Fruit fly (Drosophila melanogaster) whole organism, prepupa: ENCODE measurements around the gene MED15.
A peak's percentile ranks its signal among the peaks of the same experiment; 100 is the strongest.

ENCODE experiments used
- Blimp-1 ChIP-seq: fragments of 200-800 bp; sonication (Bioruptor generic); optimal IDR thresholded peaks from 3 replicates; lab custom pipeline; 2017; ENCODE audit warnings: missing biosample characterization, missing genetic modification characterization, mild to moderate bottlenecking, moderate library complexity, missing genetic modification reagents
- CG10669 ChIP-seq: fragments of 200-800 bp; sonication (Bioruptor generic); optimal IDR thresholded peaks from 3 replicates; lab custom pipeline; 2018; ENCODE audit warnings: missing biosample characterization, mild to moderate bottlenecking, missing genetic modification characterization, moderate library complexity
- CG11762 ChIP-seq: fragments of 200-800 bp; sonication (Bioruptor generic); optimal IDR thresholded peaks from 3 replicates; lab custom pipeline; 2016; ENCODE audit warnings: missing biosample characterization, missing genetic modification characterization; ENCODE audit not compliant: insufficient read depth
- CG15336 ChIP-seq: fragments of 200-800 bp; sonication (Bioruptor generic); IDR thresholded peaks from 2 replicates; pipeline ENCODE4 v1.3.6; 2022; ENCODE audit warnings: missing biosample characterization, missing genetic modification characterization
- CG16779 ChIP-seq: fragments of 200-800 bp; sonication (Bioruptor generic); optimal IDR thresholded peaks from 3 replicates; lab custom pipeline; 2017; ENCODE audit warnings: missing biosample characterization, mild to moderate bottlenecking, missing genetic modification characterization
- CG3032 ChIP-seq: fragments of 200-800 bp; optimal IDR thresholded peaks from 2 replicates; lab custom pipeline; 2019; ENCODE audit warnings: missing biosample characterization, mild to moderate bottlenecking, missing genetic modification characterization, moderate library complexity
- CG31627 ChIP-seq: fragments of 200-800 bp; sonication (Bioruptor generic); optimal IDR thresholded peaks from 3 replicates; lab custom pipeline; 2016; ENCODE audit warnings: missing biosample characterization, missing genetic modification characterization
- CG32006 ChIP-seq: fragments of 200-800 bp; sonication (Bioruptor generic); optimal IDR thresholded peaks from 3 replicates; lab custom pipeline; 2017; ENCODE audit warnings: missing biosample characterization, mild to moderate bottlenecking, missing genetic modification characterization
- CG4318 ChIP-seq: fragments of 200-800 bp; sonication (Bioruptor generic); optimal IDR thresholded peaks from 3 replicates; lab custom pipeline; 2017; ENCODE audit warnings: missing biosample characterization, mild to moderate bottlenecking, missing genetic modification characterization
- CG6163 ChIP-seq: fragments of 200-800 bp; sonication (Bioruptor generic); IDR thresholded peaks from 3 replicates; pipeline ENCODE4 v1.3.6; 2022; ENCODE audit warnings: missing biosample characterization, missing genetic modification characterization
- CG6792 ChIP-seq: fragments of 200-800 bp; sonication (Bioruptor generic); optimal IDR thresholded peaks from 3 replicates; lab custom pipeline; 2016; ENCODE audit warnings: missing biosample characterization, missing genetic modification characterization
- CG6808 ChIP-seq: fragments of 200-800 bp; sonication (Bioruptor generic); optimal IDR thresholded peaks from 3 replicates; lab custom pipeline; 2017; ENCODE audit warnings: missing biosample characterization, missing genetic modification characterization, mild to moderate bottlenecking, moderate library complexity, missing genetic modification reagents
- CG6854 ChIP-seq: fragments of 200-800 bp; sonication (Bioruptor generic); optimal IDR thresholded peaks from 2 replicates; lab custom pipeline; 2017; ENCODE audit warnings: missing biosample characterization, mild to moderate bottlenecking, missing genetic modification characterization
- CG7368 ChIP-seq: fragments of 200-800 bp; sonication (Bioruptor generic); optimal IDR thresholded peaks from 3 replicates; lab custom pipeline; 2016; ENCODE audit warnings: missing biosample characterization, missing genetic modification characterization
- CG8119 ChIP-seq: fragments of 200-800 bp; sonication (Bioruptor generic); IDR thresholded peaks from 3 replicates; pipeline ENCODE4 v1.3.6; 2022; ENCODE audit warnings: missing biosample characterization, missing genetic modification characterization
- CG8319 ChIP-seq: fragments of 200-800 bp; sonication (Bioruptor generic); optimal IDR thresholded peaks from 3 replicates; lab custom pipeline; 2016; ENCODE audit warnings: missing biosample characterization, missing genetic modification characterization
- CG8632 ChIP-seq: fragments of 200-800 bp; sonication (Bioruptor generic); optimal IDR thresholded peaks from 3 replicates; lab custom pipeline; 2016; ENCODE audit warnings: missing biosample characterization, missing genetic modification characterization
- Eip75B ChIP-seq: fragments of 200-800 bp; sonication (Bioruptor generic); optimal IDR thresholded peaks from 3 replicates; lab custom pipeline; 2016; ENCODE audit warnings: missing biosample characterization, missing genetic modification characterization
- Eip78C ChIP-seq: fragments of 200-800 bp; sonication (Bioruptor generic); peaks from one replicate; lab custom pipeline; 2016; ENCODE audit warnings: missing biosample characterization, missing genetic modification characterization
- Eip93F ChIP-seq: fragments of 200-800 bp; sonication (Bioruptor generic); optimal IDR thresholded peaks from 2 replicates; lab custom pipeline; 2016; ENCODE audit warnings: missing biosample characterization, mild to moderate bottlenecking, missing genetic modification characterization
- Ets21C ChIP-seq: fragments of 200-800 bp; sonication (Bioruptor generic); optimal IDR thresholded peaks from 3 replicates; lab custom pipeline; 2016; ENCODE audit warnings: missing biosample characterization, missing genetic modification characterization
- Ets96B ChIP-seq: fragments of 200-800 bp; optimal IDR thresholded peaks from 2 replicates; lab custom pipeline; 2019; ENCODE audit warnings: missing biosample characterization, mild to moderate bottlenecking, missing genetic modification characterization, moderate library complexity
- Hr38 ChIP-seq: sonication (Bioruptor generic); optimal IDR thresholded peaks from 2 replicates; lab custom pipeline; 2016; ENCODE audit warnings: missing biosample characterization, missing genetic modification characterization
- Hr39 ChIP-seq: fragments of 200-800 bp; sonication (Bioruptor generic); optimal IDR thresholded peaks from 2 replicates; lab custom pipeline; 2016; ENCODE audit warnings: missing biosample characterization, missing genetic modification characterization
- Hr4 ChIP-seq: fragments of 200-800 bp; sonication (Bioruptor generic); optimal IDR thresholded peaks from 3 replicates; lab custom pipeline; 2016; ENCODE audit warnings: missing biosample characterization, missing genetic modification characterization
- Lpt ChIP-seq: fragments of 200-800 bp; sonication (Bioruptor generic); optimal IDR thresholded peaks from 3 replicates; lab custom pipeline; 2016; ENCODE audit warnings: missing biosample characterization, missing genetic modification characterization
- Met ChIP-seq: fragments of 200-800 bp; sonication (Bioruptor generic); optimal IDR thresholded peaks from 3 replicates; lab custom pipeline; 2016; ENCODE audit warnings: missing biosample characterization, missing genetic modification characterization
- Sox14 ChIP-seq: fragments of 200-800 bp; sonication (Bioruptor generic); optimal IDR thresholded peaks from 3 replicates; lab custom pipeline; 2016; ENCODE audit warnings: missing biosample characterization, missing genetic modification characterization
- Sox15 ChIP-seq: fragments of 200-800 bp; sonication (Bioruptor generic); optimal IDR thresholded peaks from 3 replicates; lab custom pipeline; 2016; ENCODE audit warnings: missing biosample characterization, missing genetic modification characterization
- achi ChIP-seq: fragments of 200-800 bp; sonication (Bioruptor generic); optimal IDR thresholded peaks from 3 replicates; lab custom pipeline; 2016; ENCODE audit warnings: missing biosample characterization, missing genetic modification characterization
- dsx ChIP-seq: fragments of 200-800 bp; optimal IDR thresholded peaks from 3 replicates; lab custom pipeline; 2019; ENCODE audit warnings: missing biosample characterization, mild to moderate bottlenecking, missing genetic modification characterization, moderate library complexity; ENCODE audit not compliant: poor library complexity, severe bottlenecking
- eg ChIP-seq: fragments of 200-800 bp; sonication (Bioruptor generic); IDR thresholded peaks from 3 replicates; pipeline ENCODE4 v1.3.6; 2022; ENCODE audit warnings: missing biosample characterization, missing genetic modification characterization
- esn ChIP-seq: fragments of 200-800 bp; sonication (Bioruptor generic); optimal IDR thresholded peaks from 2 replicates; lab custom pipeline; 2016; ENCODE audit warnings: missing biosample characterization, mild to moderate bottlenecking, missing genetic modification characterization, moderate library complexity
- fd59A ChIP-seq: fragments of 200-800 bp; sonication (Bioruptor generic); optimal IDR thresholded peaks from 2 replicates; lab custom pipeline; 2017; ENCODE audit warnings: missing biosample characterization, mild to moderate bottlenecking, missing genetic modification characterization, missing genetic modification reagents
- fd85E ChIP-seq: fragments of 200-800 bp; sonication (Bioruptor generic); optimal IDR thresholded peaks from 3 replicates; lab custom pipeline; 2016; ENCODE audit warnings: missing biosample characterization, missing genetic modification characterization
- fkh ChIP-seq: fragments of 200-800 bp; sonication (Bioruptor generic); optimal IDR thresholded peaks from 3 replicates; lab custom pipeline; 2017; ENCODE audit warnings: missing biosample characterization, mild to moderate bottlenecking, missing genetic modification characterization, moderate library complexity
- lz ChIP-seq: fragments of 200-800 bp; sonication (Bioruptor generic); optimal IDR thresholded peaks from 3 replicates; lab custom pipeline; 2016; ENCODE audit warnings: missing biosample characterization, missing genetic modification characterization
- net ChIP-seq: fragments of 200-800 bp; sonication (Bioruptor generic); optimal IDR thresholded peaks from 3 replicates; lab custom pipeline; 2016; ENCODE audit warnings: missing biosample characterization, missing genetic modification characterization
- pdm3 ChIP-seq: fragments of 200-800 bp; sonication (Bioruptor generic); optimal IDR thresholded peaks from 3 replicates; lab custom pipeline; 2016; ENCODE audit warnings: missing biosample characterization, missing genetic modification characterization
- salr ChIP-seq, 2 experiments: fragments of 200-800 bp; sonication (Bioruptor generic); optimal IDR thresholded peaks; 3 replicates each; lab custom pipeline; 2016 to 2018; ENCODE audit warnings: missing biosample characterization in 2 of 2, missing genetic modification characterization in 2 of 2, mild to moderate bottlenecking in 1 of 2
- spab ChIP-seq: fragments of 200-800 bp; sonication (Bioruptor generic); optimal IDR thresholded peaks from 2 replicates; lab custom pipeline; 2017; ENCODE audit warnings: missing biosample characterization, mild to moderate bottlenecking, missing genetic modification characterization, missing genetic modification reagents
- svp ChIP-seq: fragments of 200-800 bp; sonication (Bioruptor generic); peaks from one replicate; lab custom pipeline; 2016; ENCODE audit warnings: missing biosample characterization, missing genetic modification characterization
- topi ChIP-seq: fragments of 200-800 bp; sonication (Bioruptor generic); optimal IDR thresholded peaks from 3 replicates; lab custom pipeline; 2016; ENCODE audit warnings: missing biosample characterization, missing genetic modification characterization
- vri ChIP-seq: fragments of 200-800 bp; sonication (Bioruptor generic); optimal IDR thresholded peaks from 3 replicates; lab custom pipeline; 2016; ENCODE audit warnings: missing biosample characterization, mild to moderate bottlenecking, missing genetic modification characterization

The MED15 gene

dm6 chr2L:484281-484943 is 11.6 kb downstream of the MED15 start:
- TF ChIP-seq CG4318 (GFP tag; lab: Kevin White, UChicago): no peak
- TF ChIP-seq CG7368 (GFP tag; lab: Kevin White, UChicago): no peak
- TF ChIP-seq eg (GFP tag; lab: Robert Waterston, UW): peak; percentile 10; the same call in 1 of the 3 replicates
- TF ChIP-seq svp (GFP tag; lab: Kevin White, UChicago): peak; percentile 100
- TF ChIP-seq lz (GFP tag; lab: Kevin White, UChicago): no peak
- TF ChIP-seq CG8119 (GFP tag; lab: Robert Waterston, UW): no peak
- TF ChIP-seq CG6163 (GFP tag; lab: Robert Waterston, UW): 0 out of 3 replicates have a peak, but pooled peaks have one; percentile 36
- TF ChIP-seq Met (GFP tag; lab: Kevin White, UChicago): no peak
- TF ChIP-seq esn (GFP tag; lab: Kevin White, UChicago): no peak
- no peak for TF ChIP-seq CG31627 (GFP tag; lab: Kevin White, UChicago)
- TF ChIP-seq Eip78C (GFP tag; lab: Kevin White, UChicago): peak; percentile 32
- TF ChIP-seq fd85E (GFP tag; lab: Kevin White, UChicago): no peak
- TF ChIP-seq CG8632 (GFP tag; lab: Kevin White, UChicago): peak; percentile 11
- TF ChIP-seq Hr39: no peak
- no peak for TF ChIP-seq salr (GFP tag; optimal IDR thresholded peaks at IDR 0.05; lab: Kevin White, UChicago)
- no peak for TF ChIP-seq Hr4 (GFP tag; lab: Kevin White, UChicago)
- no peak for TF ChIP-seq dsx (GFP tag; lab: Kevin White, UChicago)
- TF ChIP-seq Ets21C (GFP tag; lab: Kevin White, UChicago): no peak
- TF ChIP-seq Lpt (GFP tag; lab: Kevin White, UChicago): no peak
- peak; percentile 13 for TF ChIP-seq achi (GFP tag; lab: Kevin White, UChicago)
- no peak for TF ChIP-seq CG6854 (GFP tag; lab: Kevin White, UChicago)
- no peak for TF ChIP-seq CG10669 (GFP tag; lab: Kevin White, UChicago)
- TF ChIP-seq Eip75B (GFP tag; lab: Kevin White, UChicago): no peak
- TF ChIP-seq fkh (GFP tag; lab: Kevin White, UChicago): peak; percentile 64
- peak; percentile 83 for TF ChIP-seq vri (GFP tag; lab: Kevin White, UChicago)
- peak; percentile 17 for TF ChIP-seq CG16779 (tag; lab: Kevin White, UChicago)
- TF ChIP-seq CG6808 (GFP tag; lab: Kevin White, UChicago): peak; percentile 20
- no peak for TF ChIP-seq Sox15 (GFP tag; lab: Kevin White, UChicago)
- TF ChIP-seq CG3032: peak; percentile 42
- TF ChIP-seq Blimp-1 (GFP tag; lab: Kevin White, UChicago): no peak
- TF ChIP-seq spab (GFP tag; lab: Kevin White, UChicago): no peak
- no peak for TF ChIP-seq CG32006
- peak; percentile 38 for TF ChIP-seq Sox14
- no peak for TF ChIP-seq pdm3 (GFP tag; lab: Kevin White, UChicago)

- TF ChIP-seq Eip93F (peak; percentile 48), Ets21C (GFP tag; lab: Kevin White, UChicago) (no peak)
Measured at dm6 chr2L:485127-485824, 12.5 kb downstream of the MED15 start.

dm6 chr2L:485825-486240 is 13.0 kb downstream of the MED15 start:
- TF ChIP-seq eg (GFP tag; lab: Robert Waterston, UW): peak; percentile 74
- TF ChIP-seq fd85E (GFP tag; lab: Kevin White, UChicago): peak; percentile 70
- peak; percentile 46 for TF ChIP-seq Ets21C (GFP tag; lab: Kevin White, UChicago)
- TF ChIP-seq spab (GFP tag; lab: Kevin White, UChicago): peak; percentile 82
- TF ChIP-seq Hr38 (GFP tag; lab: Kevin White, UChicago): peak; percentile 69
- peak; percentile 100 for TF ChIP-seq fkh (GFP tag; lab: Kevin White, UChicago)
- peak; percentile 90 for TF ChIP-seq CG6854 (GFP tag; lab: Kevin White, UChicago)
- TF ChIP-seq Lpt (GFP tag; lab: Kevin White, UChicago): peak; percentile 81
- peak; percentile 79 for TF ChIP-seq achi (GFP tag; lab: Kevin White, UChicago)
- peak; percentile 35 for TF ChIP-seq CG4318 (GFP tag; lab: Kevin White, UChicago)
- peak; percentile 87 for TF ChIP-seq CG6792 (GFP tag; lab: Kevin White, UChicago)
- TF ChIP-seq net (GFP tag; lab: Kevin White, UChicago): peak; percentile 88
- TF ChIP-seq CG11762 (GFP tag; lab: Kevin White, UChicago): peak; percentile 43
- peak; percentile 56 for TF ChIP-seq fd59A (GFP tag; lab: Kevin White, UChicago)
- peak; percentile 10 for TF ChIP-seq Hr4 (GFP tag; lab: Kevin White, UChicago)
- TF ChIP-seq Eip93F: no peak
- TF ChIP-seq esn (GFP tag; lab: Kevin White, UChicago): peak; percentile 88
- peak; percentile 88 for TF ChIP-seq CG6163 (GFP tag; lab: Robert Waterston, UW)
- TF ChIP-seq CG8319 (GFP tag; lab: Kevin White, UChicago): peak; percentile 63
- TF ChIP-seq topi (GFP tag; lab: Kevin White, UChicago): peak; percentile 75
- TF ChIP-seq CG15336 (GFP tag; lab: Robert Waterston, UW): 0 out of 2 replicates have a peak, but pooled peaks have one; percentile 20
- TF ChIP-seq Blimp-1 (GFP tag; lab: Kevin White, UChicago): peak; percentile 70
- peak; percentile 53 for TF ChIP-seq Ets96B (tag; lab: Kevin White, UChicago)
